Worm (Caenorhabditis elegans) whole organism, mixed stage, embryonic: ENCODE data around the gene Y56A3A.30.

Experiments used
- M03D4.4 ChIP-seq: sonication (generic microtip); optimal IDR thresholded peaks from 2 replicates; lab custom pipeline; 2017; ENCODE audit warnings: mild to moderate bottlenecking, missing genetic modification characterization, missing compliant biosample characterization
- bed-3 ChIP-seq: fragments of 200-800 bp; sonication (Bioruptor generic); optimal IDR thresholded peaks from 3 replicates; lab custom pipeline; 2018; ENCODE audit warnings: mild to moderate bottlenecking, missing genetic modification characterization, moderate library complexity, missing compliant biosample characterization
- blmp-1 ChIP-seq: fragments of 150-350 bp; optimal IDR thresholded peaks from 2 replicates; lab custom pipeline; 2014; ENCODE audit warnings: missing biosample characterization, missing genetic modification characterization
- ceh-39 ChIP-seq: fragments of 150-350 bp; optimal IDR thresholded peaks from 2 replicates; lab custom pipeline; 2014; ENCODE audit warnings: missing biosample characterization, missing genetic modification characterization
- ceh-83 ChIP-seq: fragments of 200-800 bp; sonication (Bioruptor generic); optimal IDR thresholded peaks from 2 replicates; lab custom pipeline; 2018; ENCODE audit warnings: mild to moderate bottlenecking, missing genetic modification characterization, missing compliant biosample characterization
- ces-1 ChIP-seq: fragments of 150-350 bp; optimal IDR thresholded peaks from 2 replicates; lab custom pipeline; 2014; ENCODE audit warnings: missing biosample characterization, missing genetic modification reagents, missing genetic modification characterization
- cnd-1 ChIP-seq: fragments of 200-800 bp; sonication (Bioruptor generic); optimal IDR thresholded peaks from 2 replicates; lab custom pipeline; 2018; ENCODE audit warnings: mild to moderate bottlenecking, missing genetic modification characterization, missing compliant biosample characterization
- drap-1 ChIP-seq: fragments of 200-800 bp; sonication (Bioruptor generic); optimal IDR thresholded peaks from 3 replicates; lab custom pipeline; 2018; ENCODE audit warnings: mild to moderate bottlenecking, missing genetic modification characterization, missing compliant biosample characterization
- elt-1 ChIP-seq: sonication (generic microtip); optimal IDR thresholded peaks from 2 replicates; lab custom pipeline; 2017; ENCODE audit warnings: missing genetic modification characterization, mild to moderate bottlenecking, missing compliant biosample characterization, antibody characterized with exemption, moderate library complexity, borderline replicate concordance; ENCODE audit not compliant: insufficient read depth
- elt-3 ChIP-seq: fragments of 150-350 bp; optimal IDR thresholded peaks from 2 replicates; lab custom pipeline; 2014; ENCODE audit warnings: missing biosample characterization, missing genetic modification characterization
- flh-1 ChIP-seq: fragments of 200-800 bp; sonication (Bioruptor generic); optimal IDR thresholded peaks from 2 replicates; lab custom pipeline; 2018; ENCODE audit warnings: mild to moderate bottlenecking, missing genetic modification characterization, moderate library complexity, missing compliant biosample characterization
- ham-2 ChIP-seq: fragments of 200-800 bp; sonication (Bioruptor generic); optimal IDR thresholded peaks from 2 replicates; lab custom pipeline; 2018; ENCODE audit warnings: mild to moderate bottlenecking, missing genetic modification characterization, missing compliant biosample characterization
- hlh-1 ChIP-seq: fragments of 150-350 bp; optimal IDR thresholded peaks from 2 replicates; lab custom pipeline; 2014; ENCODE audit warnings: missing biosample characterization, missing genetic modification reagents, missing genetic modification characterization
- lin-13 ChIP-seq: fragments of 150-350 bp; optimal IDR thresholded peaks from 2 replicates; lab custom pipeline; 2014; ENCODE audit warnings: missing biosample characterization, missing genetic modification characterization
- lin-32 ChIP-seq: fragments of 200-800 bp; sonication (Bioruptor generic); optimal IDR thresholded peaks from 2 replicates; lab custom pipeline; 2018; ENCODE audit warnings: mild to moderate bottlenecking, missing genetic modification characterization, missing compliant biosample characterization
- mab-5 ChIP-seq: fragments of 150-350 bp; optimal IDR thresholded peaks from 2 replicates; lab custom pipeline; 2014; ENCODE audit warnings: missing biosample characterization, missing genetic modification characterization
- mep-1 ChIP-seq: fragments of 150-350 bp; optimal IDR thresholded peaks from 2 replicates; lab custom pipeline; 2017; ENCODE audit warnings: missing biosample characterization, missing genetic modification reagents, missing genetic modification characterization, inconsistent platforms
- mls-2 ChIP-seq: sonication (generic microtip); optimal IDR thresholded peaks from 2 replicates; lab custom pipeline; 2016; ENCODE audit warnings: mild to moderate bottlenecking, missing genetic modification characterization, moderate library complexity, missing compliant biosample characterization
- nhr-2 ChIP-seq: fragments of 150-350 bp; optimal IDR thresholded peaks from 2 replicates; lab custom pipeline; 2014; ENCODE audit warnings: missing biosample characterization, missing genetic modification characterization
- nhr-237 ChIP-seq: fragments of 150-350 bp; optimal IDR thresholded peaks from 2 replicates; lab custom pipeline; 2014; ENCODE audit warnings: missing biosample characterization, missing genetic modification characterization
- nhr-28 ChIP-seq: fragments of 150-350 bp; optimal IDR thresholded peaks from 2 replicates; lab custom pipeline; 2014; ENCODE audit warnings: missing biosample characterization, missing genetic modification characterization
- nhr-76 ChIP-seq: sonication (generic microtip); optimal IDR thresholded peaks from 2 replicates; lab custom pipeline; 2017; ENCODE audit warnings: missing biosample characterization, missing genetic modification characterization
- pha-4 ChIP-seq: fragments of 150-350 bp; optimal IDR thresholded peaks from 2 replicates; lab custom pipeline; 2018; ENCODE audit warnings: missing biosample characterization, missing genetic modification reagents, missing genetic modification characterization
- sem-2 ChIP-seq: fragments of 200-800 bp; sonication (Bioruptor generic); optimal IDR thresholded peaks from 2 replicates; lab custom pipeline; 2018; ENCODE audit warnings: mild to moderate bottlenecking, missing genetic modification characterization, missing compliant biosample characterization
- snpc-4 ChIP-seq: fragments of 150-350 bp; optimal IDR thresholded peaks from 2 replicates; lab custom pipeline; 2014; ENCODE audit warnings: missing biosample characterization, missing genetic modification characterization
- sptf-1 ChIP-seq: sonication (generic microtip); optimal IDR thresholded peaks from 2 replicates; lab custom pipeline; 2017; ENCODE audit warnings: mild to moderate bottlenecking, missing genetic modification characterization, moderate library complexity, missing compliant biosample characterization
- unc-120 ChIP-seq: sonication (generic microtip); optimal IDR thresholded peaks from 2 replicates; lab custom pipeline; 2017; ENCODE audit warnings: missing genetic modification characterization, missing compliant biosample characterization; ENCODE audit not compliant: poor library complexity, severe bottlenecking
- unc-39 ChIP-seq: fragments of 150-350 bp; optimal IDR thresholded peaks from 2 replicates; lab custom pipeline; 2014; ENCODE audit warnings: missing biosample characterization, missing genetic modification characterization
- unc-62 ChIP-seq: fragments of 150-350 bp; optimal IDR thresholded peaks from 2 replicates; lab custom pipeline; 2014; ENCODE audit warnings: missing biosample characterization, missing genetic modification reagents, missing genetic modification characterization
- zip-8 ChIP-seq: fragments of 150-350 bp; optimal IDR thresholded peaks from 2 replicates; lab custom pipeline; 2014; ENCODE audit warnings: missing biosample characterization, missing genetic modification characterization
- ztf-11 ChIP-seq: fragments of 150-350 bp; optimal IDR thresholded peaks from 2 replicates; lab custom pipeline; 2014; ENCODE audit warnings: missing biosample characterization, missing genetic modification characterization

Gene Y56A3A.30

DNA sequence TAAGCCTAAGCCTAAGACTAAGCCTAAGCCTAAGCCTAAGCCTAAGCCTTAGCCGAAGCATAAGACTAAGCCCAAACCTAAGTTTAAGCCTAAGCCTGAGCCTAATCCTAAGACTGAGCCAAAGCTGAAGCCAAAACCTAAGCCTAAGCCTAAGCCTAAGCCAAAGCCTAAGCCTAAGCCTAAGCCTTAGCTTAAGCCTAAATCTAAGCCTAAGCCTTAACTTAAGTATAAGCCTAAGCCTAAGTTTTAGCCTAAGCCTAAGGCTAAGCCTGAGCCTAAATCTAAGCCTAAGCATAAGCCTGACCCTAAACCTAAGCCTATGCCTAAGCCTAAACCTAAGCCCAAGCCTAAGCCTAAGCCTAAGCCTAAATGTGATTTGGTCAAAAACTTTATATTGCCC is 36.3 kb upstream of the Y56A3A.30 start:
- no peak for TF ChIP-seq pha-4 (tag; lab: Kevin White, UChicago)
- TF ChIP-seq ham-2 = peak; percentile 54
- no peak for TF ChIP-seq sptf-1 (tag; lab: Kevin White, UChicago)
- no peak for TF ChIP-seq nhr-2 (tag; lab: Kevin White, UChicago)
- no peak for TF ChIP-seq ces-1 (GFP tag; lab: Kevin White, UChicago)
- no peak for TF ChIP-seq elt-3 (tag; lab: Kevin White, UChicago)
- TF ChIP-seq zip-8 (tag; lab: Kevin White, UChicago) = no peak
- no peak for TF ChIP-seq cnd-1 (tag; lab: Kevin White, UChicago)
- TF ChIP-seq, all 35 proteins: peak for 1

DNA sequence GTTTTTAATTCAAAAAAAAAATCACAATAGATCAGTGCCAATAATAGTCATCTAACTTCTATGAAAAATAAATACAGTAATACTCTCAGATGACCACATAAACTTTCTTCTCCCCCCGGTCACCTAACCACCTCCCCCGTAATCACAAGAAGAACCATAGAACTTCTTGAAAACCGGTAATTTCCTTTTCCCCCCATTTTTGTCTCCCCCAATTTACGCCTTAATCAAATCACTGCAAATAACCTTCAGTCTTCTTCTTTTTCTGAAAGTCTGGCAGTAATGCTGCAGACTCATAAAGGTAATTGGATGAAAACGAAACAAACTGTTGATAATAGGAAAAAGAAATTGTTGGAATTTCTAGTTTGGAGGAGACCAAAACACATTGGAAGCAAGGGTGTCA is 35.6 kb upstream of the Y56A3A.30 start:
- TF ChIP-seq ceh-83 (GFP tag; lab: Kevin White, UChicago) (no peak), M03D4.4 (tag; lab: Kevin White, UChicago) (no peak), ceh-39 (no peak), ces-1 (GFP tag; lab: Kevin White, UChicago) (no peak), nhr-28 (tag; lab: Kevin White, UChicago) (no peak), nhr-76 (tag; lab: Kevin White, UChicago) (no peak), blmp-1 (tag; lab: Kevin White, UChicago) (no peak)

DNA sequence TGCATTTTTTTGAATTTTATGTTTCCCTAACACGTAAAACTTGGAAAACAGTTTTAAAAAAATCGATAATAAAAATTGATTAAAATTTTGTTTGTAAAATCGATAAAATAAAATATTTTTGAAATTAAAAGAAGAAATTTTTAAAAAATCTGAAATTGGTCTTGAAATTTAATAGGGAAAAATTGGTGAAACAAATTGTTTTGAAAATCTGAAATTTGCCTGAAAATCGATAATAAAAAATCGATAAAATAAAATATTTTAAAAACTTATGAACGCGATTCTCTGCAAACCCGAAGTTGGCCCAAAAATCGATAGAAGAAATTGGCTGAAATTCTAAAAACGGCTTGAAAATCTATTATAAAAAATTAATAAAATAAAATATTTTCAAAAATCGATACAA is 34.9 kb upstream of the Y56A3A.30 start:
- no peak for TF ChIP-seq elt-1 (tag; lab: Kevin White, UChicago)
- TF ChIP-seq nhr-237 (tag; lab: Kevin White, UChicago) = no peak
- no peak for TF ChIP-seq nhr-76 (tag; lab: Kevin White, UChicago)
- no peak for TF ChIP-seq cnd-1 (tag; lab: Kevin White, UChicago)

DNA sequence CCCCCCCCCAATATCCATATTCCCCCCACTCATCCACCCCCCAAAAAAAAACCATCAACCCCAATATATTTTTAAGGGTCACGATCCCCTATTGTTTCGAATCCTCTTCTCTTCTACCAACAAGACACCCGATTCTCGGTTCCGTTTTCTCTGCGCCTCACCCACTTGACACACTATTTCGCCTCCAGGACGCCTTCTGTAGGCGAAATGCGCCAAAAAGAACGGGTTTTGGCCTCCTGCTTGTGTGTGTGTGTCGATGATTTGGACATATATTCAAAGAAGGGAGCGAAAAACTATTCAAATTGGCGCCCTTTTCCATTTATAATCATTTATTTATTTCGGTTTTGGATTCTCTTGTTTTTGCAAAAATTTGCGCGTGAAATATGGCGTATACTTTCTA is 34.2 kb upstream of the Y56A3A.30 start:
- no peak for TF ChIP-seq nhr-2 (tag; lab: Kevin White, UChicago)
- TF ChIP-seq snpc-4 (tag; lab: Kevin White, UChicago) = no peak
- TF ChIP-seq mep-1 (tag; lab: Kevin White, UChicago) = no peak
- TF ChIP-seq sptf-1 (tag; lab: Kevin White, UChicago) = no peak

DNA sequence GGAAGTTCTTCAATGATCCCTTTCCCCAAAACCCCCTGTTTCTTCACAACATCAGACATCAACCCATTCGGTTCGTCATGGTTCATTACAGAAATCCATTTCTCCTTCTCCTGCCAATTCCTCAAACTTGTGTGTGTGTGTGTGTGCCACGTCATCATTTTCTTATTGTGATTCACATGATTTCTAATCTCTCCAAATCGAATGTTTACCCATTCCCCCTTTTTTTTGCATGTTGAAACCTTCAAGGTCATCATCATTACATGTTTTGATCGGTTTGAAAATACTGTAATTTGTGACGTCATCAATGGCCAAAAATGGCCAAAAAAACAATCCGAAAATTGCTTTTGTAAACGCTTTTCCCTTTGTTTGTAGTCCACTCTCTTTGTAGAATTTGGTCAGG is 30.9 kb upstream of the Y56A3A.30 start:
- TF ChIP-seq lin-13 = no peak
- no peak for TF ChIP-seq zip-8 (tag; lab: Kevin White, UChicago)
- TF ChIP-seq nhr-28 (tag; lab: Kevin White, UChicago) = no peak
- no peak for TF ChIP-seq nhr-2 (tag; lab: Kevin White, UChicago)
- no peak for TF ChIP-seq unc-120
- TF ChIP-seq ztf-11 = no peak
- no peak for TF ChIP-seq ceh-39
- TF ChIP-seq mep-1 (tag; lab: Kevin White, UChicago) = no peak
- no peak for TF ChIP-seq mab-5 (tag; lab: Kevin White, UChicago)
- TF ChIP-seq drap-1 = no peak
- no peak for TF ChIP-seq unc-39 (tag; lab: Kevin White, UChicago)
- TF ChIP-seq nhr-76 (tag; lab: Kevin White, UChicago) = no peak
- no peak for TF ChIP-seq flh-1 (GFP tag; lab: Kevin White, UChicago)
- TF ChIP-seq elt-1 (tag; lab: Kevin White, UChicago) = no peak
- TF ChIP-seq hlh-1 (tag; lab: Kevin White, UChicago) = no peak

DNA sequence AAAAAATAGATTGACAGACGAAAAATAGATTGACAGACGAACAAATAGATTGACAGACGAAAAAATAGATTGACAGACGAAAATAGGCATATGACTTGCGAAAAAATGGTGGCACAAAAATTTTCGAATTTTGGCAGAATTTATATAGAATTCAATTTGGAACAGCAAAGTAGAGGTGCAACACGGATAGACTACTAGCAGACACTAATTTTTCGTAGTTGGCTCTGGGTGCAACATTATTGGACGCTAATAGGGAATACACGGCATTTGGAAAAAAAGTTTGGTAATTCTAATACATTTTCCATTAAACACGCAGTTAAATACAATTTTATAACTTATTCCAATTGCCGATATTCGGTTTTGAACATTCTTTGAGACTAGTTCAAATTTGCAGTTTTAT is 30.5 kb upstream of the Y56A3A.30 start:
- TF ChIP-seq mls-2 (tag; lab: Kevin White, UChicago) (no peak), unc-120 (no peak), bed-3 (GFP tag; lab: Kevin White, UChicago) (no peak), blmp-1 (tag; lab: Kevin White, UChicago) (no peak), elt-1 (tag; lab: Kevin White, UChicago) (no peak)

DNA sequence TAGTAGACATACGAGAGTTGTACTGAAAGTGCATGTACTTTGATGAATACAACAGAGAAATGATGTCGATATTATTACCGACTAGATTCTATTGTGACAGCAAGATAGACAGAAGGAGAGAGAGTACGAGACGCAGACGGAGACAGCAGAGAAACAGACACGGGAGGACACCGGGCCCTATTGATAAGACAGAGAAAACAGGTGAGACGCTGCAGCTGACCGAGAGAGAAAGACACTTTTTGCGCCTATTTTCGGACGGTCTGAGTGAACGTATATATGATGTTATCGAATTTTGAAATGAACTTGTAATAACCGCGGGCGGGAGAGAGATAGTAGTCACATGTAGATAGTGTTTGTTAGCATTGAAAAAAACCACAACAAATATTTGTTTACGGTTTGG is 24.4 kb upstream of the Y56A3A.30 start:
- TF ChIP-seq ztf-11 (no peak), mls-2 (tag; lab: Kevin White, UChicago) (no peak), lin-13 (no peak), cnd-1 (tag; lab: Kevin White, UChicago) (no peak), unc-39 (tag; lab: Kevin White, UChicago) (no peak), mab-5 (tag; lab: Kevin White, UChicago) (no peak), flh-1 (GFP tag; lab: Kevin White, UChicago) (no peak), unc-120 (peak; percentile 8), unc-62 (GFP tag; lab: Kevin White, UChicago) (no peak), nhr-28 (tag; lab: Kevin White, UChicago) (no peak), hlh-1 (tag; lab: Kevin White, UChicago) (peak; percentile 35), pha-4 (tag; lab: Kevin White, UChicago) (peak; percentile 15), mep-1 (tag; lab: Kevin White, UChicago) (no peak), blmp-1 (tag; lab: Kevin White, UChicago) (no peak), sem-2 (GFP tag; lab: Kevin White, UChicago) (no peak), lin-32 (GFP tag; lab: Kevin White, UChicago) (no peak), nhr-237 (tag; lab: Kevin White, UChicago) (no peak), bed-3 (GFP tag; lab: Kevin White, UChicago) (no peak), nhr-2 (tag; lab: Kevin White, UChicago) (no peak), ceh-83 (GFP tag; lab: Kevin White, UChicago) (no peak), elt-1 (tag; lab: Kevin White, UChicago) (peak; percentile 73)
